Worm (Caenorhabditis elegans): ENCODE results near the gene F31F6.2.

The F31F6.2 gene

ce11 chrX:14871780-14872179, at the start of gene F31F6.2:
F31F6.2 (minus strand) TSS chrX:14871880.
- TF ChIP-seq ref-2 (tag; optimal IDR thresholded peaks at IDR 0.05) (no peak), K02D7.2 (tag; optimal IDR thresholded peaks at IDR 0.05) (no peak), ttx-3 (tag; optimal IDR thresholded peaks at IDR 0.05) (no peak), hlh-30 (tag; optimal IDR thresholded peaks at IDR 0.05; ENCODE audit: insufficient read depth) (no peak)

- no peak for TF ChIP-seq ceh-22 (tag; optimal IDR thresholded peaks at IDR 0.05)
- peak; percentile 15 for TF ChIP-seq unc-42 (tag; optimal IDR thresholded peaks at IDR 0.05)
Observed at ce11 chrX:14920880-14921279, 49.2 kb upstream of the F31F6.2 start.

- TF ChIP-seq fkh-10 (GFP tag; optimal IDR thresholded peaks at IDR 0.05) (no peak), odd-2 (tag; optimal IDR thresholded peaks at IDR 0.05) (no peak), ceh-14 (tag; optimal IDR thresholded peaks at IDR 0.05) (no peak), hlh-15 (tag; optimal IDR thresholded peaks at IDR 0.05) (no peak), nhr-232 (tag; optimal IDR thresholded peaks at IDR 0.05) (no peak)
Observed at ce11 chrX:14918538-14918937, 46.9 kb upstream of the F31F6.2 start, which contains the start of gene npr-40. npr-40 (plus strand) TSS chrX:14918838.

- TF ChIP-seq unc-42 (tag; optimal IDR thresholded peaks at IDR 0.05): peak; percentile 18
- no peak for TF ChIP-seq hlh-6 (tag; optimal IDR thresholded peaks at IDR 0.05)
Observed at ce11 chrX:14916767-14917166, 45.1 kb upstream of the F31F6.2 start.

- TF ChIP-seq pqm-1 (tag; optimal IDR thresholded peaks at IDR 0.05) (no peak), ceh-2 (tag; optimal IDR thresholded peaks at IDR 0.05) (no peak), hlh-8 (tag; optimal IDR thresholded peaks at IDR 0.05) (no peak), ceh-14 (tag; optimal IDR thresholded peaks at IDR 0.05) (no peak), ceh-24 (tag; optimal IDR thresholded peaks at IDR 0.05) (no peak), tbx-7 (tag; optimal IDR thresholded peaks at IDR 0.05) (no peak), ttx-3 (tag; optimal IDR thresholded peaks at IDR 0.05) (no peak), pat-9 (tag; optimal IDR thresholded peaks at IDR 0.05) (no peak), hlh-6 (tag; optimal IDR thresholded peaks at IDR 0.05) (no peak), nhr-11 (tag; optimal IDR thresholded peaks at IDR 0.05) (no peak), T23F11.4 (GFP tag; optimal IDR thresholded peaks at IDR 0.05) (no peak), lin-11 (tag; optimal IDR thresholded peaks at IDR 0.05) (no peak)
Observed at ce11 chrX:14910689-14911088, 39.0 kb upstream of the F31F6.2 start.

- TF ChIP-seq elt-2 (tag; optimal IDR thresholded peaks at IDR 0.05) (peak; percentile 68), dve-1 (tag; optimal IDR thresholded peaks at IDR 0.05) (no peak)
Observed at ce11 chrX:14907257-14907801, 35.6 kb upstream of the F31F6.2 start.

- TF ChIP-seq mec-3 (tag; optimal IDR thresholded peaks at IDR 0.05; ENCODE audit: borderline replicate concordance) (no peak), ahr-1 (tag; optimal IDR thresholded peaks at IDR 0.05) (no peak), unc-55 (GFP tag; optimal IDR thresholded peaks at IDR 0.05) (no peak), madf-2 (tag; optimal IDR thresholded peaks at IDR 0.05) (no peak), che-1 (tag; optimal IDR thresholded peaks at IDR 0.05) (no peak), unc-3 (GFP tag; conservative IDR thresholded peaks at IDR 0.05) (no peak), unc-3 (tag; optimal IDR thresholded peaks at IDR 0.05) (no peak), K09A11.1 (tag; optimal IDR thresholded peaks at IDR 0.05; ENCODE audit: insufficient read depth) (no peak), npax-4 (tag; optimal IDR thresholded peaks at IDR 0.05) (no peak), ceh-18 (tag; optimal IDR thresholded peaks at IDR 0.05) (no peak), ceh-6 (GFP tag; optimal IDR thresholded peaks at IDR 0.05) (no peak), lim-6 (tag; optimal IDR thresholded peaks at IDR 0.05) (no peak), ceh-22 (tag; optimal IDR thresholded peaks at IDR 0.05) (no peak), pha-4 (tag; optimal IDR thresholded peaks at IDR 0.05) (no peak), sox-2 (GFP tag; IDR thresholded peaks at IDR 0.05) (no peak), fkh-10 (GFP tag; optimal IDR thresholded peaks at IDR 0.05) (no peak), sox-4 (tag; optimal IDR thresholded peaks at IDR 0.05) (no peak), ets-4 (tag; optimal IDR thresholded peaks at IDR 0.05) (no peak), ceh-45 (GFP tag; IDR thresholded peaks at IDR 0.05) (no peak)
Observed at ce11 chrX:14905161-14905560, 33.5 kb upstream of the F31F6.2 start, which contains the start of gene hex-5. hex-5 (minus strand) TSS chrX:14905261.

Data from whole organism, late embryonic.